Fruit fly (Drosophila melanogaster) whole organism, wandering third instar larva: Measurements from ENCODE around the gene CG31441.

Source experiments
- Abd-B ChIP-seq: fragments of >200 bp; optimal IDR thresholded peaks from 2 replicates; lab custom pipeline; 2017; ENCODE audit warnings: missing biosample characterization, missing genetic modification characterization
- CG32264 ChIP-seq: fragments of 200-800 bp; sonication (Bioruptor generic); optimal IDR thresholded peaks from 2 replicates; lab custom pipeline; 2016; ENCODE audit warnings: missing biosample characterization, missing genetic modification characterization
- CG9705 ChIP-seq: fragments of 200-800 bp; sonication (Bioruptor generic); optimal IDR thresholded peaks from 2 replicates; lab custom pipeline; 2018; ENCODE audit warnings: missing biosample characterization, mild to moderate bottlenecking, missing genetic modification characterization
- CrebA ChIP-seq: fragments of 200-800 bp; sonication (Bioruptor generic); optimal IDR thresholded peaks from 2 replicates; lab custom pipeline; 2016; ENCODE audit warnings: missing biosample characterization, mild to moderate bottlenecking, missing genetic modification characterization, borderline replicate concordance
- Dfd ChIP-seq: fragments of >200 bp; optimal IDR thresholded peaks from 2 replicates; lab custom pipeline; 2017; ENCODE audit warnings: missing biosample characterization, missing genetic modification characterization
- Dif ChIP-seq: fragments of 200-275, 200-300 bp; sonication (Bioruptor generic); optimal IDR thresholded peaks from 2 replicates; lab custom pipeline; 2018; ENCODE audit warnings: missing biosample characterization, missing genetic modification characterization; ENCODE audit not compliant: partially characterized antibody
- HLH106 ChIP-seq: fragments of 200-800 bp; optimal IDR thresholded peaks from 3 replicates; lab custom pipeline; 2019; ENCODE audit warnings: missing biosample characterization, mild to moderate bottlenecking, missing genetic modification characterization, moderate library complexity
- Hnf4 ChIP-seq: fragments of 200-800 bp; sonication (Bioruptor generic); optimal IDR thresholded peaks from 2 replicates; lab custom pipeline; 2016; ENCODE audit warnings: missing biosample characterization, mild to moderate bottlenecking, missing genetic modification characterization
- Hr78 ChIP-seq: fragments of >200 bp; optimal IDR thresholded peaks from 2 replicates; lab custom pipeline; 2017; ENCODE audit warnings: missing biosample characterization, missing genetic modification characterization
- Hr83 ChIP-seq: fragments of 200-300 bp; sonication (Bioruptor generic); optimal IDR thresholded peaks from 2 replicates; lab custom pipeline; 2016; ENCODE audit warnings: missing biosample characterization, mild to moderate bottlenecking, missing genetic modification characterization, moderate library complexity; ENCODE audit not compliant: poor library complexity, severe bottlenecking
- Jra ChIP-seq: sonication (Bioruptor generic); optimal IDR thresholded peaks from 2 replicates; lab custom pipeline; 2016; ENCODE audit warnings: missing biosample characterization, missing genetic modification characterization
- Myc ChIP-seq: fragments of >200 bp; optimal IDR thresholded peaks from 2 replicates; lab custom pipeline; 2017
- Rel ChIP-seq, 2 experiments: fragments of 200-800 bp; sonication (Bioruptor generic) in 1 of 2; optimal IDR thresholded peaks; 2 replicates in 1 of 2; 3 replicates in 1 of 2; lab custom pipeline; 2016 to 2019; ENCODE audit warnings: mild to moderate bottlenecking in 2 of 2, missing biosample characterization in 2 of 2, missing genetic modification characterization in 2 of 2, moderate library complexity in 1 of 2
- Vsx2 ChIP-seq: fragments of 200-300, 225-300 bp; sonication (Bioruptor generic); optimal IDR thresholded peaks from 2 replicates; lab custom pipeline; 2018; ENCODE audit warnings: missing biosample characterization, missing genetic modification characterization; ENCODE audit not compliant: partially characterized antibody
- br ChIP-seq: fragments of 200-800 bp; sonication (Bioruptor generic); optimal IDR thresholded peaks from 2 replicates; lab custom pipeline; 2016; ENCODE audit warnings: missing biosample characterization, missing genetic modification characterization
- brk ChIP-seq: fragments of 200-800 bp; sonication (Bioruptor generic); optimal IDR thresholded peaks from 2 replicates; lab custom pipeline; 2016; ENCODE audit warnings: missing biosample characterization, mild to moderate bottlenecking, missing genetic modification characterization
- dl ChIP-seq, 2 experiments: fragments of 175-275, 200-275 bp in 1 of 2; fragments of 200-275 bp in 1 of 2; sonication (Bioruptor generic); optimal IDR thresholded peaks; lab custom pipeline; 2018; ENCODE audit warnings: mild to moderate bottlenecking in 2 of 2, missing biosample characterization in 2 of 2, missing genetic modification characterization in 2 of 2, moderate library complexity in 2 of 2; ENCODE audit not compliant: partially characterized antibody in 2 of 2, insufficient read depth in 1 of 2
- dmrt93B ChIP-seq: fragments of 200-800 bp; sonication (Bioruptor generic); optimal IDR thresholded peaks from 2 replicates; lab custom pipeline; 2018; ENCODE audit warnings: missing biosample characterization, mild to moderate bottlenecking, missing genetic modification characterization
- ey ChIP-seq: fragments of 200-800 bp; sonication (Bioruptor generic); optimal IDR thresholded peaks from 2 replicates; lab custom pipeline; 2016; ENCODE audit warnings: missing biosample characterization, missing genetic modification characterization
- foxo ChIP-seq, 2 experiments: fragments of 200-800 bp; sonication (Bioruptor generic); optimal IDR thresholded peaks; 2 replicates in 1 of 2; 3 replicates in 1 of 2; lab custom pipeline; 2016 to 2017; ENCODE audit warnings: missing biosample characterization in 2 of 2, missing genetic modification characterization in 2 of 2
- h ChIP-seq: fragments of 200-800 bp; sonication (Bioruptor generic); optimal IDR thresholded peaks from 3 replicates; lab custom pipeline; 2016; ENCODE audit warnings: missing biosample characterization, mild to moderate bottlenecking, missing genetic modification characterization
- jim ChIP-seq: fragments of 175-275, 200-325 bp; sonication (Bioruptor generic); optimal IDR thresholded peaks from 2 replicates; lab custom pipeline; 2016; ENCODE audit warnings: missing biosample characterization, mild to moderate bottlenecking, missing genetic modification characterization
- psq ChIP-seq: fragments of 200-800 bp; sonication (Bioruptor generic); optimal IDR thresholded peaks from 3 replicates; lab custom pipeline; 2017; ENCODE audit warnings: missing biosample characterization, mild to moderate bottlenecking, missing genetic modification characterization, moderate library complexity
- rgr ChIP-seq: fragments of 200-800 bp; sonication (Bioruptor generic); optimal IDR thresholded peaks from 3 replicates; lab custom pipeline; 2016; ENCODE audit warnings: missing biosample characterization, mild to moderate bottlenecking, missing genetic modification characterization
- sage ChIP-seq: fragments of 200-800 bp; sonication (Bioruptor generic); optimal IDR thresholded peaks from 2 replicates; lab custom pipeline; 2016; ENCODE audit warnings: missing biosample characterization, mild to moderate bottlenecking, missing genetic modification characterization
- sv ChIP-seq: fragments of 200-800 bp; sonication (Bioruptor generic); optimal IDR thresholded peaks from 3 replicates; lab custom pipeline; 2016; ENCODE audit warnings: missing biosample characterization, missing genetic modification characterization
- usp ChIP-seq: fragments of >200 bp; optimal IDR thresholded peaks from 2 replicates; lab custom pipeline; 2017; ENCODE audit warnings: missing biosample characterization, missing genetic modification characterization
- woc ChIP-seq: sonication (Bioruptor generic); optimal IDR thresholded peaks from 2 replicates; lab custom pipeline; 2016; ENCODE audit warnings: missing biosample characterization, mild to moderate bottlenecking, missing genetic modification characterization

CG31441 gene

DNA sequence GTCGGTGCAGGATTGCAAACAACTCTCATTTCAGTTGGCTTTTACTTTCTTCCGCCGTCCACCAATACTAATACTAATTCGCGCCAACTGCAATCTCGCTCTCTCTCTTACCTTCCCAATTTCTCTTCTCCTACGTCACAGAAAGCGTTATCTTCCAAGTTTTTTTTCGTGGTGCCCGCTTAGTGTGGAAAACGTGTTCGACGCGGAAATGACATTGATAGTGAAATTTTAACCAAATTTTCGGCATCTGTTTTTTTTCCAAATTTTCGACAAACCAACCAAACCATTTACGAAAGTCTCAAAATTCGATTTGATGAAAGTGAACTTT, 38.7 kb upstream of the CG31441 start, which contains the start of gene cu:
Gene cu (plus strand): TSS at position 204 of the 328 bp plus-strand sequence.
- no peak for TF ChIP-seq rgr (GFP tag; lab: Kevin White, UChicago)
- peak; percentile 76 to 82 for TF ChIP-seq dl (GFP tag; optimal IDR thresholded peaks at IDR 0.05; lab: Kevin White, UChicago; ENCODE audit: insufficient read depth in 1 of 2, partially characterized antibody in 2 of 2)
- TF ChIP-seq sv (GFP tag; lab: Kevin White, UChicago), result peak; percentile 32
- peak; percentile 86 for TF ChIP-seq Jra (GFP tag; lab: Kevin White, UChicago)
- no peak for TF ChIP-seq Abd-B (GFP tag; lab: Kevin White, UChicago)
- TF ChIP-seq Vsx2 (GFP tag; lab: Kevin White, UChicago), result peak; percentile 12
- no peak for TF ChIP-seq ey (GFP tag; lab: Kevin White, UChicago)
- TF ChIP-seq Hr78 (GFP tag; lab: Kevin White, UChicago), result no peak
- no peak for TF ChIP-seq CG32264 (GFP tag; lab: Kevin White, UChicago)
- TF ChIP-seq Hnf4 (GFP tag; lab: Kevin White, UChicago), result no peak
- peak; percentile 62 for TF ChIP-seq Dif (GFP tag; lab: Kevin White, UChicago)
- TF ChIP-seq brk (GFP tag; lab: Kevin White, UChicago), result peak; percentile 60
- no peak for TF ChIP-seq CG9705 (GFP tag; lab: Kevin White, UChicago)
- no peak for TF ChIP-seq Dfd (GFP tag; lab: Kevin White, UChicago)

- peak; percentile 12 to 53 for TF ChIP-seq dl (GFP tag; optimal IDR thresholded peaks at IDR 0.05; lab: Kevin White, UChicago; ENCODE audit: insufficient read depth in 1 of 2, partially characterized antibody in 2 of 2)
- TF ChIP-seq CG9705 (GFP tag; lab: Kevin White, UChicago), result no peak
- peak; percentile 84 for TF ChIP-seq CrebA (GFP tag; lab: Kevin White, UChicago)
- TF ChIP-seq h (GFP tag; lab: Kevin White, UChicago), result peak; percentile 29
- no peak for TF ChIP-seq Hr78 (GFP tag; lab: Kevin White, UChicago)
- TF ChIP-seq Rel (GFP tag; optimal IDR thresholded peaks at IDR 0.05; lab: Kevin White, UChicago), result no peak
- peak; percentile 75 for TF ChIP-seq Rel (tag; optimal IDR thresholded peaks at IDR 0.05; lab: Kevin White, UChicago)
- TF ChIP-seq Dfd (GFP tag; lab: Kevin White, UChicago), result no peak
- TF ChIP-seq sage, result no peak
- TF ChIP-seq rgr (GFP tag; lab: Kevin White, UChicago), result peak; percentile 21
- no peak for TF ChIP-seq dmrt93B (GFP tag; lab: Kevin White, UChicago)
- TF ChIP-seq Myc (lab: Kevin White, UChicago), result no peak
- peak; percentile 48 for TF ChIP-seq psq
- peak; percentile 79 for TF ChIP-seq woc (GFP tag; lab: Kevin White, UChicago)
- peak; percentile 21 for TF ChIP-seq HLH106 (tag; lab: Kevin White, UChicago)
- TF ChIP-seq foxo (GFP tag; optimal IDR thresholded peaks at IDR 0.05; lab: Kevin White, UChicago), result peak in 1 of 2 experiments; percentile 9
- no peak for TF ChIP-seq Abd-B (GFP tag; lab: Kevin White, UChicago)
- peak; percentile 38 for TF ChIP-seq br
- TF ChIP-seq Jra (GFP tag; lab: Kevin White, UChicago), result no peak
- TF ChIP-seq Hnf4 (GFP tag; lab: Kevin White, UChicago), result peak; percentile 5
- peak; percentile 8 for TF ChIP-seq Vsx2 (GFP tag; lab: Kevin White, UChicago)
- peak; percentile 19 for TF ChIP-seq Dif (GFP tag; lab: Kevin White, UChicago)
- TF ChIP-seq usp, result no peak
- TF ChIP-seq jim (GFP tag; lab: Kevin White, UChicago), result no peak
- TF ChIP-seq sv (GFP tag; lab: Kevin White, UChicago), result no peak
These were observed 38.0 kb upstream of the CG31441 start for dm6 chr3R:11198062-11198472.

- TF ChIP-seq Vsx2 (GFP tag; lab: Kevin White, UChicago) (no peak), Jra (GFP tag; lab: Kevin White, UChicago) (no peak), Rel (GFP tag; optimal IDR thresholded peaks at IDR 0.05; lab: Kevin White, UChicago) (no peak), Rel (tag; optimal IDR thresholded peaks at IDR 0.05; lab: Kevin White, UChicago) (peak; percentile 47), h (GFP tag; lab: Kevin White, UChicago) (peak; percentile 36)
These were observed 36.8 kb upstream of the CG31441 start for dm6 chr3R:11199227-11199835.

- TF ChIP-seq Hr83 (peak; percentile 21), CG32264 (GFP tag; lab: Kevin White, UChicago) (no peak), Dif (GFP tag; lab: Kevin White, UChicago) (peak; percentile 83), dl (GFP tag; optimal IDR thresholded peaks at IDR 0.05; lab: Kevin White, UChicago; ENCODE audit: insufficient read depth in 1 of 2, partially characterized antibody in 2 of 2) (peak; percentile 48 to 81)
These were observed 35.8 kb upstream of the CG31441 start for dm6 chr3R:11200042-11200884.
